Worm (Caenorhabditis elegans) whole organism, young adult: ENCODE measurements around the gene F54F12.1.

Experiments
- B0261.1 ChIP-seq: sonication (generic microtip); optimal IDR thresholded peaks from 2 replicates; lab custom pipeline; 2016; ENCODE audit warnings: mild to moderate bottlenecking, missing genetic modification characterization, moderate library complexity, missing compliant biosample characterization
- F22D6.2 ChIP-seq: sonication (generic microtip); optimal IDR thresholded peaks from 2 replicates; lab custom pipeline; 2016; ENCODE audit warnings: mild to moderate bottlenecking, missing genetic modification characterization, missing compliant biosample characterization
- F52B5.7 ChIP-seq: sonication (generic microtip); optimal IDR thresholded peaks from 2 replicates; lab custom pipeline; 2016; ENCODE audit warnings: mild to moderate bottlenecking, missing genetic modification characterization, missing compliant biosample characterization
- F55B11.4 ChIP-seq: sonication (generic microtip); optimal IDR thresholded peaks from 2 replicates; lab custom pipeline; 2016; ENCODE audit warnings: missing compliant biosample characterization, missing genetic modification characterization, borderline replicate concordance; ENCODE audit not compliant: insufficient read depth
- K11D2.4 ChIP-seq: fragments of 200-800 bp; sonication (Bioruptor generic); IDR thresholded peaks from 2 replicates; pipeline ENCODE4 v1.3.6; 2022; ENCODE audit warnings: missing genetic modification reagents, missing genetic modification characterization, missing compliant biosample characterization
- K12H6.12 ChIP-seq: fragments of 200-800 bp; sonication (Bioruptor generic); optimal IDR thresholded peaks from 2 replicates; lab custom pipeline; 2018; ENCODE audit warnings: mild to moderate bottlenecking, missing genetic modification characterization, missing compliant biosample characterization
- Y53G8AR.9 ChIP-seq: fragments of 200-800 bp; sonication (Bioruptor generic); conservative IDR thresholded peaks from 2 replicates; pipeline ENCODE4 v1.3.6; 2022; ENCODE audit warnings: missing genetic modification reagents, missing genetic modification characterization, missing compliant biosample characterization
- Y67H2A.10 ChIP-seq: fragments of 200-800 bp; sonication (Bioruptor generic); conservative IDR thresholded peaks from 2 replicates; pipeline ENCODE4 v1.3.6; 2022; ENCODE audit warnings: missing genetic modification reagents, missing genetic modification characterization, missing compliant biosample characterization
- Y79H2A.3 ChIP-seq: fragments of 200-800 bp; sonication (Bioruptor generic); conservative IDR thresholded peaks from 2 replicates; pipeline ENCODE4 v1.3.6; 2022; ENCODE audit warnings: missing genetic modification reagents, missing genetic modification characterization, missing compliant biosample characterization
- ZK185.1 ChIP-seq: sonication (generic microtip); optimal IDR thresholded peaks from 2 replicates; lab custom pipeline; 2016; ENCODE audit warnings: mild to moderate bottlenecking, missing genetic modification characterization, missing compliant biosample characterization; ENCODE audit not compliant: poor library complexity, severe bottlenecking
- akir-1 ChIP-seq: fragments of 200-800 bp; sonication (Bioruptor generic); optimal IDR thresholded peaks from 2 replicates; lab custom pipeline; 2018; ENCODE audit warnings: mild to moderate bottlenecking, missing genetic modification characterization, moderate library complexity, missing compliant biosample characterization
- attf-3 ChIP-seq: fragments of 200-800 bp; sonication (Bioruptor generic); conservative IDR thresholded peaks from 2 replicates; pipeline ENCODE4 v1.3.6; 2022; ENCODE audit warnings: missing genetic modification reagents, missing genetic modification characterization, missing compliant biosample characterization
- attf-6 ChIP-seq: fragments of 200-800 bp; sonication (Bioruptor generic); IDR thresholded peaks from 2 replicates; pipeline ENCODE4 v1.3.6; 2022; ENCODE audit warnings: missing genetic modification reagents, missing genetic modification characterization, missing compliant biosample characterization
- bed-1 ChIP-seq: fragments of 200-800 bp; sonication (Bioruptor generic); IDR thresholded peaks from 2 replicates; pipeline ENCODE4 v1.3.6; 2022; ENCODE audit warnings: missing genetic modification reagents, missing genetic modification characterization, missing compliant biosample characterization
- ccch-3 ChIP-seq: fragments of 200-800 bp; sonication (Bioruptor generic); optimal IDR thresholded peaks from 2 replicates; lab custom pipeline; 2018; ENCODE audit warnings: mild to moderate bottlenecking, missing genetic modification characterization, missing compliant biosample characterization
- cebp-1 ChIP-seq, 2 experiments: fragments of 200-800 bp in 1 of 2; sonication (Bioruptor generic) in 1 of 2; sonication (generic microtip) in 1 of 2; IDR thresholded peaks in 1 of 2; optimal IDR thresholded peaks in 1 of 2; 2 replicates each; pipeline versions ENCODE4 v1.3.6 to Lab custom; 2017 to 2022; ENCODE audit warnings: missing compliant biosample characterization in 2 of 2, missing genetic modification characterization in 2 of 2, mild to moderate bottlenecking in 1 of 2, missing genetic modification reagents in 1 of 2, moderate library complexity in 1 of 2
- ceh-100 ChIP-seq: fragments of 200-800 bp; sonication (Bioruptor generic); IDR thresholded peaks from 2 replicates; pipeline ENCODE4 v1.3.6; 2022; ENCODE audit warnings: missing genetic modification reagents, missing genetic modification characterization, missing compliant biosample characterization
- ceh-27 ChIP-seq: fragments of 200-800 bp; sonication (Bioruptor generic); optimal IDR thresholded peaks from 2 replicates; lab custom pipeline; 2018; ENCODE audit warnings: mild to moderate bottlenecking, missing genetic modification characterization, moderate library complexity, missing compliant biosample characterization
- ceh-58 ChIP-seq: fragments of 200-800 bp; sonication (Bioruptor generic); IDR thresholded peaks from 2 replicates; pipeline ENCODE4 v1.3.6; 2022; ENCODE audit warnings: missing genetic modification characterization, missing compliant biosample characterization
- ceh-79 ChIP-seq: sonication (generic microtip); optimal IDR thresholded peaks from 2 replicates; lab custom pipeline; 2017; ENCODE audit warnings: mild to moderate bottlenecking, missing genetic modification characterization, missing compliant biosample characterization
- dpl-1 ChIP-seq: fragments of 150-350 bp; optimal IDR thresholded peaks from 2 replicates; lab custom pipeline; 2014; ENCODE audit warnings: missing biosample characterization, missing genetic modification reagents, missing genetic modification characterization
- egl-18 ChIP-seq: fragments of 200-800 bp; sonication (Bioruptor generic); IDR thresholded peaks from 2 replicates; pipeline ENCODE4 v1.3.6; 2022; ENCODE audit warnings: missing genetic modification reagents, missing genetic modification characterization, missing compliant biosample characterization
- egl-44 ChIP-seq: fragments of 200-800 bp; sonication (Bioruptor generic); IDR thresholded peaks from 2 replicates; pipeline ENCODE4 v1.3.6; 2022; ENCODE audit warnings: missing genetic modification reagents, missing genetic modification characterization, missing compliant biosample characterization
- ets-4 ChIP-seq: fragments of 200-800 bp; sonication (Bioruptor generic); optimal IDR thresholded peaks from 2 replicates; lab custom pipeline; 2018; ENCODE audit warnings: mild to moderate bottlenecking, missing genetic modification characterization, missing compliant biosample characterization
- fkh-3 ChIP-seq: sonication (generic microtip); optimal IDR thresholded peaks from 2 replicates; lab custom pipeline; 2016; ENCODE audit warnings: mild to moderate bottlenecking, missing genetic modification characterization, missing compliant biosample characterization
- hlh-12 ChIP-seq: sonication (generic microtip); optimal IDR thresholded peaks from 2 replicates; lab custom pipeline; 2016; ENCODE audit warnings: missing genetic modification characterization, missing compliant biosample characterization
- let-607 ChIP-seq, 2 experiments: fragments of 200-800 bp in 1 of 2; sonication (Bioruptor generic) in 1 of 2; sonication (generic microtip) in 1 of 2; optimal IDR thresholded peaks; 2 replicates each; lab custom pipeline; 2016 to 2018; ENCODE audit warnings: mild to moderate bottlenecking in 2 of 2, missing compliant biosample characterization in 2 of 2, missing genetic modification characterization in 2 of 2, moderate library complexity in 2 of 2, missing genotype in 1 of 2
- lsy-27 ChIP-seq: sonication (generic microtip); optimal IDR thresholded peaks from 2 replicates; lab custom pipeline; 2017; ENCODE audit warnings: missing genetic modification characterization, mild to moderate bottlenecking, missing compliant biosample characterization, antibody characterized with exemption, missing genotype, borderline replicate concordance; ENCODE audit not compliant: insufficient read depth
- mcd-1 ChIP-seq: fragments of 200-800 bp; sonication (Bioruptor generic); IDR thresholded peaks from 2 replicates; pipeline ENCODE4 v1.3.6; 2022; ENCODE audit warnings: missing genetic modification reagents, missing genetic modification characterization, missing compliant biosample characterization
- mes-4 ChIP-seq: sonication (generic microtip); optimal IDR thresholded peaks from 2 replicates; lab custom pipeline; 2016; ENCODE audit warnings: missing genotype, missing genetic modification characterization, missing compliant biosample characterization
- mxl-1 ChIP-seq: sonication (generic microtip); optimal IDR thresholded peaks from 2 replicates; lab custom pipeline; 2016; ENCODE audit warnings: missing genetic modification characterization, missing compliant biosample characterization
- nfyb-1 ChIP-seq: fragments of 200-800 bp; sonication (Bioruptor generic); IDR thresholded peaks from 2 replicates; pipeline ENCODE4 v1.3.6; 2022; ENCODE audit warnings: missing genetic modification reagents, missing genetic modification characterization, missing compliant biosample characterization
- nhr-27 ChIP-seq: fragments of 200-800 bp; sonication (Bioruptor generic); optimal IDR thresholded peaks from 2 replicates; lab custom pipeline; 2018; ENCODE audit warnings: mild to moderate bottlenecking, missing genetic modification characterization, moderate library complexity, missing compliant biosample characterization
- nhr-80 ChIP-seq: sonication (generic microtip); optimal IDR thresholded peaks from 2 replicates; lab custom pipeline; 2016; ENCODE audit warnings: missing genetic modification characterization, missing compliant biosample characterization
- pbrm-1 ChIP-seq: fragments of 200-800 bp; sonication (Bioruptor generic); IDR thresholded peaks from 2 replicates; pipeline ENCODE4 v1.3.6; 2022; ENCODE audit warnings: missing genetic modification reagents, missing genetic modification characterization, missing compliant biosample characterization
- pha-4 ChIP-seq: fragments of 150-350 bp; sonication (generic microtip); optimal IDR thresholded peaks from 2 replicates; lab custom pipeline; 2014; ENCODE audit warnings: missing biosample characterization, missing genetic modification reagents, missing genetic modification characterization
- snpc-1.1 ChIP-seq: sonication (generic microtip); optimal IDR thresholded peaks from 2 replicates; lab custom pipeline; 2017; ENCODE audit warnings: missing genetic modification characterization, mild to moderate bottlenecking, missing compliant biosample characterization, antibody characterized with exemption, moderate library complexity, missing genotype, missing genetic modification reagents; ENCODE audit not compliant: insufficient read depth
- snpc-1.3 ChIP-seq: sonication (generic microtip); optimal IDR thresholded peaks from 2 replicates; lab custom pipeline; 2017; ENCODE audit warnings: missing genetic modification characterization, mild to moderate bottlenecking, missing compliant biosample characterization, antibody characterized with exemption, moderate library complexity, missing genotype, missing genetic modification reagents; ENCODE audit not compliant: insufficient read depth
- sptf-2 ChIP-seq: fragments of 200-800 bp; sonication (Bioruptor generic); optimal IDR thresholded peaks from 2 replicates; lab custom pipeline; 2018; ENCODE audit warnings: mild to moderate bottlenecking, missing genetic modification characterization, missing compliant biosample characterization
- tbp1 ChIP-seq: fragments of 200-800 bp; sonication (Bioruptor generic); optimal IDR thresholded peaks from 2 replicates; lab custom pipeline; 2018; ENCODE audit warnings: mild to moderate bottlenecking, missing genetic modification characterization, missing compliant biosample characterization
- tbx-9 ChIP-seq: sonication (generic microtip); optimal IDR thresholded peaks from 2 replicates; lab custom pipeline; 2016; ENCODE audit warnings: borderline replicate concordance, missing genetic modification characterization, inconsistent platforms, missing compliant biosample characterization
- tlf-1 ChIP-seq: fragments of 200-800 bp; sonication (Bioruptor generic); optimal IDR thresholded peaks from 2 replicates; lab custom pipeline; 2018; ENCODE audit warnings: mild to moderate bottlenecking, missing genetic modification characterization, missing compliant biosample characterization
- xnd-1 ChIP-seq: sonication (generic microtip); optimal IDR thresholded peaks from 2 replicates; lab custom pipeline; 2016; ENCODE audit warnings: missing genotype, missing genetic modification reagents, missing genetic modification characterization, missing compliant biosample characterization
- zfh-2 ChIP-seq: fragments of 200-800 bp; sonication (Bioruptor generic); conservative IDR thresholded peaks from 2 replicates; pipeline ENCODE4 v1.3.6; 2022; ENCODE audit warnings: missing genetic modification reagents, missing genetic modification characterization, missing compliant biosample characterization
- ztf-18 ChIP-seq: sonication (generic microtip); optimal IDR thresholded peaks from 2 replicates; lab custom pipeline; 2016; ENCODE audit warnings: missing genotype, mild to moderate bottlenecking, missing genetic modification characterization, missing compliant biosample characterization
- ztf-22 ChIP-seq: fragments of 200-800 bp; sonication (Bioruptor generic); optimal IDR thresholded peaks from 2 replicates; lab custom pipeline; 2018; ENCODE audit warnings: mild to moderate bottlenecking, missing genetic modification characterization, moderate library complexity, missing compliant biosample characterization

Gene F54F12.1

ce11 chrIII:13015754-13016317 lies 39.4 kb downstream of the F54F12.1 start (continued):
- TF ChIP-seq let-607 (tag; optimal IDR thresholded peaks at IDR 0.05; lab: Kevin White, UChicago) (peak in 1 of 2 experiments; percentile 48), akir-1 (no peak), mxl-1 (tag; lab: Kevin White, UChicago) (peak; percentile 52), Y79H2A.3 (no peak), egl-18 (GFP tag; lab: Robert Waterston, UW) (no peak), tbp1 (GFP tag; lab: Kevin White, UChicago) (peak; percentile 92), snpc-1.3 (peak; percentile 25), F52B5.7 (tag; lab: Kevin White, UChicago) (no peak), F55B11.4 (tag; lab: Kevin White, UChicago) (no peak), Y53G8AR.9 (GFP tag; lab: Robert Waterston, UW) (0 out of 2 replicates have a peak, but pooled peaks have one; percentile 28), snpc-1.1 (tag; lab: Kevin White, UChicago) (peak; percentile 6), pha-4 (tag; lab: Kevin White, UChicago) (no peak), ZK185.1 (tag; lab: Kevin White, UChicago) (no peak), attf-3 (GFP tag; lab: Robert Waterston, UW) (peak; percentile 33; the same call in 1 of the 2 replicates), xnd-1 (no peak), bed-1 (no peak), K12H6.12 (tag; lab: Kevin White, UChicago) (no peak), B0261.1 (peak; percentile 84), F22D6.2 (no peak), ceh-100 (GFP tag; lab: Robert Waterston, UW) (no peak), ccch-3 (GFP tag; lab: Kevin White, UChicago) (no peak), fkh-3 (tag; lab: Kevin White, UChicago) (no peak), dpl-1 (GFP tag; lab: Kevin White, UChicago) (no peak), Y67H2A.10 (GFP tag; lab: Robert Waterston, UW) (0 out of 2 replicates have a peak, but pooled peaks have one; percentile 26), ets-4 (GFP tag; lab: Kevin White, UChicago) (no peak), tlf-1 (no peak), ceh-79 (tag; lab: Kevin White, UChicago) (no peak), cebp-1 (GFP tag; IDR thresholded peaks at IDR 0.05; lab: Robert Waterston, UW) (no peak), cebp-1 (tag; optimal IDR thresholded peaks at IDR 0.05; lab: Kevin White, UChicago) (peak; percentile 66), nfyb-1 (peak; percentile 78; the same call in 1 of the 2 replicates), pbrm-1 (GFP tag; lab: Robert Waterston, UW) (peak; percentile 56; the same call in 1 of the 2 replicates), sptf-2 (GFP tag; lab: Kevin White, UChicago) (no peak), hlh-12 (tag; lab: Kevin White, UChicago) (no peak), nhr-27 (no peak), egl-44 (no peak), ceh-27 (GFP tag; lab: Kevin White, UChicago) (peak; percentile 9), mes-4 (tag; lab: Kevin White, UChicago) (no peak), zfh-2 (GFP tag; lab: Robert Waterston, UW) (no peak), attf-6 (GFP tag; lab: Robert Waterston, UW) (no peak), ceh-58 (GFP tag; lab: Robert Waterston, UW) (0 out of 2 replicates have a peak, but pooled peaks have one; percentile 12), mcd-1 (GFP tag; lab: Robert Waterston, UW) (peak; percentile 59), nhr-80 (tag; lab: Kevin White, UChicago) (peak; percentile 15), ztf-18 (tag; lab: Kevin White, UChicago) (peak; percentile 60), tbx-9 (no peak), K11D2.4 (GFP tag; lab: Robert Waterston, UW) (0 out of 2 replicates have a peak, but pooled peaks have one; percentile 35), lsy-27 (peak; percentile 81), ztf-22 (GFP tag; lab: Kevin White, UChicago) (no peak)
